Fruit fly (Drosophila melanogaster): ENCODE measurements around the gene Sur-8.

Sur-8 gene

dm6 chr3R:17402434-17402833 lies at the start of gene Sur-8:
Sur-8 (minus strand) TSS chr3R:17402515.
- peak; percentile 31 for TF ChIP-seq Hr4 (GFP tag; optimal IDR thresholded peaks at IDR 0.05)
- no peak for TF ChIP-seq CG6276 (GFP tag; optimal IDR thresholded peaks at IDR 0.05)
- TF ChIP-seq CG11762 (GFP tag; optimal IDR thresholded peaks at IDR 0.05; ENCODE audit: insufficient read depth), result peak; percentile 15
- peak; percentile 7 for TF ChIP-seq CG10631 (GFP tag; optimal IDR thresholded peaks at IDR 0.05)
- no peak for TF ChIP-seq CG11902 (GFP tag; optimal IDR thresholded peaks at IDR 0.05)
- peak; percentile 30 for TF ChIP-seq Eip75B (GFP tag; optimal IDR thresholded peaks at IDR 0.05)
- TF ChIP-seq svp (GFP tag), result peak; percentile 68
- peak; percentile 58 for TF ChIP-seq CG31627 (GFP tag; optimal IDR thresholded peaks at IDR 0.05)
- no peak for TF ChIP-seq dsx (GFP tag; optimal IDR thresholded peaks at IDR 0.05; ENCODE audit: poor library complexity, severe bottlenecking)
- no peak for TF ChIP-seq CG3032 (tag; optimal IDR thresholded peaks at IDR 0.05)
- peak; percentile 23 for TF ChIP-seq CG6792 (GFP tag; optimal IDR thresholded peaks at IDR 0.05)
- no peak for TF ChIP-seq CG10669 (GFP tag; optimal IDR thresholded peaks at IDR 0.05)
- TF ChIP-seq topi (GFP tag; optimal IDR thresholded peaks at IDR 0.05), result peak; percentile 32
- TF ChIP-seq CG6808 (GFP tag; optimal IDR thresholded peaks at IDR 0.05), result no peak
- TF ChIP-seq CG7368 (GFP tag; optimal IDR thresholded peaks at IDR 0.05), result peak; percentile 8
- TF ChIP-seq vri (GFP tag; optimal IDR thresholded peaks at IDR 0.05), result peak; percentile 35
- peak; percentile 62 for TF ChIP-seq esn (GFP tag; optimal IDR thresholded peaks at IDR 0.05)
- TF ChIP-seq CG8319 (GFP tag; optimal IDR thresholded peaks at IDR 0.05), result peak; percentile 38
- TF ChIP-seq OdsH (GFP tag; optimal IDR thresholded peaks at IDR 0.05), result peak; percentile 51
- peak; percentile 26 for TF ChIP-seq CG32006 (GFP tag; optimal IDR thresholded peaks at IDR 0.05)
- no peak for TF ChIP-seq salr (GFP tag; optimal IDR thresholded peaks at IDR 0.05)
- peak; percentile 30 for TF ChIP-seq Smox (GFP tag; optimal IDR thresholded peaks at IDR 0.05)
- TF ChIP-seq CG3919 (GFP tag; optimal IDR thresholded peaks at IDR 0.05), result peak; percentile 69
- TF ChIP-seq Eip78C (GFP tag), result peak; percentile 76
- peak; percentile 4 for TF ChIP-seq Ets21C (GFP tag; optimal IDR thresholded peaks at IDR 0.05)
- peak; percentile 54 for TF ChIP-seq Met (GFP tag; optimal IDR thresholded peaks at IDR 0.05)
- peak; percentile 6 for TF ChIP-seq CG34406 (GFP tag; optimal IDR thresholded peaks at IDR 0.05)
- TF ChIP-seq cyc (GFP tag; optimal IDR thresholded peaks at IDR 0.05), result peak; percentile 63
- TF ChIP-seq CG9139 (GFP tag; optimal IDR thresholded peaks at IDR 0.05), result peak; percentile 9
- TF ChIP-seq dac (GFP tag; optimal IDR thresholded peaks at IDR 0.05), result peak; percentile 27
- peak; percentile 1 for TF ChIP-seq Sox102F (GFP tag; optimal IDR thresholded peaks at IDR 0.05)
- peak; percentile 64 for TF ChIP-seq Hr39 (GFP tag; optimal IDR thresholded peaks at IDR 0.05)
- peak; percentile 49 for TF ChIP-seq net (GFP tag; optimal IDR thresholded peaks at IDR 0.05)
- peak; percentile 55 for TF ChIP-seq lz (GFP tag; optimal IDR thresholded peaks at IDR 0.05)
- no peak for TF ChIP-seq Hr38 (GFP tag; optimal IDR thresholded peaks at IDR 0.05)
- no peak for TF ChIP-seq spab (GFP tag; optimal IDR thresholded peaks at IDR 0.05)
- peak; percentile 65 for TF ChIP-seq pdm3 (GFP tag; optimal IDR thresholded peaks at IDR 0.05)
- TF ChIP-seq fkh (GFP tag; optimal IDR thresholded peaks at IDR 0.05), result peak; percentile 1
- TF ChIP-seq achi (GFP tag; optimal IDR thresholded peaks at IDR 0.05), result no peak
- TF ChIP-seq Blimp-1 (GFP tag; optimal IDR thresholded peaks at IDR 0.05), result no peak
- peak; percentile 33 for TF ChIP-seq acj6 (GFP tag; optimal IDR thresholded peaks at IDR 0.05)
- peak; percentile 52 for TF ChIP-seq Sox14 (GFP tag; optimal IDR thresholded peaks at IDR 0.05)

DNA sequence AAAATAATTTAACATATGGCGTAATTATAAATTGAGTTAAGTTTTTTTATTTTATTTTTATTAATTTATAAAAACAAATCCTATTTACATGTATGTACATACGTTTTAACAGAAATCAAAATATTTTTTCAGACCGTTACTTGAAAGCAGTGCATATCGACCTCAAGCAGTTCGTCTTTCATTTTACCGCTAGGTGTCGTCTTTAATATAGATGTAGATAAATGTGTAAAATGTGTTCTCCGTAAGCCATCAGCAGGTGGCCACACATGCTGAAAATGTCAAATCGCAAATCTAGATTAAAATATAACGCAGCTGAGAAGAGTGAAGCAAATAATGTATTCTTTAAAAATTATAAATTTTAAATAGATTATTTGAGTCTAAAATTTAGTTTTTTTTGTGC lies 47.1 kb upstream of the Sur-8 start:
- TF ChIP-seq CG31627 (GFP tag; optimal IDR thresholded peaks at IDR 0.05) (peak; percentile 6), eg (GFP tag; IDR thresholded peaks at IDR 0.05) (no peak), Eip78C (GFP tag) (peak; percentile 34)

Data from whole organism, prepupa.